Worm (Caenorhabditis elegans) whole organism, early embryonic: ENCODE data around the gene srab-6.

ENCODE experiments used
- F13C5.2 ChIP-seq: sonication (generic microtip); optimal IDR thresholded peaks from 2 replicates; lab custom pipeline; 2017; ENCODE audit warnings: mild to moderate bottlenecking, missing genetic modification characterization, inconsistent platforms, missing compliant biosample characterization
- aly-1 ChIP-seq: sonication (generic microtip); optimal IDR thresholded peaks from 2 replicates; lab custom pipeline; 2016; ENCODE audit warnings: missing genetic modification characterization, missing compliant biosample characterization
- ama-1 ChIP-seq: fragments of 150-350 bp; optimal IDR thresholded peaks from 2 replicates; lab custom pipeline; 2014
- ceh-13 ChIP-seq: fragments of 200-800 bp; sonication (Bioruptor generic); optimal IDR thresholded peaks from 2 replicates; lab custom pipeline; 2018; ENCODE audit warnings: mild to moderate bottlenecking, missing genetic modification characterization, missing compliant biosample characterization
- ceh-36 ChIP-seq: sonication (generic microtip); optimal IDR thresholded peaks from 2 replicates; lab custom pipeline; 2016; ENCODE audit warnings: missing genetic modification characterization, inconsistent platforms, missing compliant biosample characterization
- flt-1 ChIP-seq: fragments of 200-800 bp; sonication (Bioruptor generic); IDR thresholded peaks from 2 replicates; pipeline ENCODE4 v1.3.6; 2022; ENCODE audit warnings: missing genetic modification characterization, missing compliant biosample characterization
- hmbx-1 ChIP-seq: sonication (generic microtip); optimal IDR thresholded peaks from 2 replicates; lab custom pipeline; 2016; ENCODE audit warnings: mild to moderate bottlenecking, missing genetic modification characterization, missing compliant biosample characterization
- hmg-4 ChIP-seq: fragments of 200-800 bp; sonication (Bioruptor generic); optimal IDR thresholded peaks from 2 replicates; lab custom pipeline; 2018; ENCODE audit warnings: mild to moderate bottlenecking, missing genetic modification characterization, missing compliant biosample characterization
- pes-1 ChIP-seq: fragments of 200-800 bp; sonication (Bioruptor generic); IDR thresholded peaks from 2 replicates; pipeline ENCODE4 v1.3.6; 2022; ENCODE audit warnings: missing genetic modification reagents, missing genetic modification characterization, missing compliant biosample characterization
- scrt-1 ChIP-seq: fragments of 200-800 bp; sonication (Bioruptor generic); IDR thresholded peaks from 2 replicates; pipeline ENCODE4 v1.3.6; 2022; ENCODE audit warnings: missing genetic modification characterization, missing compliant biosample characterization
- tbx-11 ChIP-seq: fragments of 200-800 bp; sonication (Bioruptor generic); IDR thresholded peaks from 2 replicates; pipeline ENCODE4 v1.3.6; 2022; ENCODE audit warnings: missing genetic modification characterization, missing compliant biosample characterization
- tbx-37 ChIP-seq: fragments of 200-800 bp; sonication (Bioruptor generic); conservative IDR thresholded peaks from 2 replicates; pipeline ENCODE4 v1.3.6; 2022; ENCODE audit warnings: missing genetic modification reagents, missing genetic modification characterization, missing compliant biosample characterization

DNA sequence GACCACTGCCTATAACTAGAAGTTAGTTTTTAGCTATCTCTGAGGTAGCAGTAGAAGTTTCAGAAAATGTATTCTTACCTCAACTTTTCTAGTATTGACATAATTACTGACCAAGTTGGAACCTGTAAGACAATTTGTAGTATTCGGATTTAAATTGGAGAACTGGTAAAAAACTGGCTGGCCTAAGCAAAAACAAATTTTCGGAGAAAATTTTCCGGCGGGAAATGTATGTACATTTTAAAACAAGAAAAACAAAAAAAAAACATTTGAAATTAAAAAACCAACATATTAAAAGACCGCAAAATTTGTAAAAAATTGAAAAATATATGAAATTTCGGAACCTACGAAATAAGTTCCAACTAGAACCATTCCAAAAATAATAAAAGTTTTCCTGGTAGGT, 4.8 kb downstream of the srab-6 start, which contains the start of gene srab-11:
- TF ChIP-seq ama-1 (lab: Kevin White, UChicago) (no peak), F13C5.2 (tag; lab: Kevin White, UChicago) (no peak), scrt-1 (GFP tag; lab: Robert Waterston, UW) (no peak), hmbx-1 (tag; lab: Kevin White, UChicago) (no peak), tbx-11 (GFP tag; lab: Robert Waterston, UW) (no peak), tbx-37 (GFP tag; lab: Robert Waterston, UW) (no peak), aly-1 (tag; lab: Kevin White, UChicago) (no peak), hmg-4 (GFP tag; lab: Kevin White, UChicago) (no peak), ceh-13 (no peak), ceh-36 (tag; lab: Kevin White, UChicago) (no peak), flt-1 (GFP tag; lab: Robert Waterston, UW) (no peak), pes-1 (GFP tag; lab: Robert Waterston, UW) (no peak)
